Worm (Caenorhabditis elegans): ENCODE measurements around the gene mxl-3.

- no peak for TF ChIP-seq ama-1 (optimal IDR thresholded peaks at IDR 0.05)
- TF ChIP-seq ama-1 (GFP tag; optimal IDR thresholded peaks at IDR 0.05): no peak
- TF ChIP-seq athp-1 (tag; optimal IDR thresholded peaks at IDR 0.05): no peak
- no peak for TF ChIP-seq repo-1 (tag; optimal IDR thresholded peaks at IDR 0.05)
- TF ChIP-seq mes-4 (tag; optimal IDR thresholded peaks at IDR 0.05): no peak
- no peak for TF ChIP-seq nfyb-1 (GFP tag; IDR thresholded peaks at IDR 0.05)
- no peak for TF ChIP-seq C17E4.6 (GFP tag; IDR thresholded peaks at IDR 0.05)
- TF ChIP-seq nfya-1 (tag; optimal IDR thresholded peaks at IDR 0.05; ENCODE audit: borderline replicate concordance, insufficient read depth): no peak
- TF ChIP-seq ztf-22 (GFP tag; optimal IDR thresholded peaks at IDR 0.05): no peak
- no peak for TF ChIP-seq B0336.3 (GFP tag; IDR thresholded peaks at IDR 0.05)
- TF ChIP-seq unc-62 (GFP tag; optimal IDR thresholded peaks at IDR 0.05): no peak
- no peak for TF ChIP-seq snpc-1.3 (tag; optimal IDR thresholded peaks at IDR 0.05; ENCODE audit: insufficient read depth)
- no peak for TF ChIP-seq attf-3 (GFP tag; conservative IDR thresholded peaks at IDR 0.05)
- TF ChIP-seq nfya-2 (GFP tag; IDR thresholded peaks at IDR 0.05): no peak
- TF ChIP-seq unc-130 (GFP tag; optimal IDR thresholded peaks at IDR 0.05): no peak
Observed at ce11 chrX:13380988-13381742, 30.6 kb upstream of the mxl-3 start.

All from whole organism, young adult.